Worm (Caenorhabditis elegans) whole organism, mixed stage, embryonic: ENCODE measurements around the gene T26A8.3.
A peak's percentile ranks its signal among the peaks of the same experiment; 100 is the strongest.

Source experiments
- blmp-1 ChIP-seq: fragments of 150-350 bp; optimal IDR thresholded peaks from 2 replicates; lab custom pipeline; 2014; ENCODE audit warnings: missing biosample characterization, missing genetic modification characterization
- ceh-39 ChIP-seq: fragments of 150-350 bp; optimal IDR thresholded peaks from 2 replicates; lab custom pipeline; 2014; ENCODE audit warnings: missing biosample characterization, missing genetic modification characterization
- cnd-1 ChIP-seq: fragments of 200-800 bp; sonication (Bioruptor generic); optimal IDR thresholded peaks from 2 replicates; lab custom pipeline; 2018; ENCODE audit warnings: mild to moderate bottlenecking, missing genetic modification characterization, missing compliant biosample characterization
- elt-1 ChIP-seq: sonication (generic microtip); optimal IDR thresholded peaks from 2 replicates; lab custom pipeline; 2017; ENCODE audit warnings: missing genetic modification characterization, mild to moderate bottlenecking, missing compliant biosample characterization, antibody characterized with exemption, moderate library complexity, borderline replicate concordance; ENCODE audit not compliant: insufficient read depth
- flh-1 ChIP-seq: fragments of 200-800 bp; sonication (Bioruptor generic); optimal IDR thresholded peaks from 2 replicates; lab custom pipeline; 2018; ENCODE audit warnings: mild to moderate bottlenecking, missing genetic modification characterization, moderate library complexity, missing compliant biosample characterization
- lsy-2 ChIP-seq: fragments of 150-350 bp; optimal IDR thresholded peaks from 2 replicates; lab custom pipeline; 2014; ENCODE audit warnings: missing biosample characterization, missing genetic modification characterization
- nhr-12 ChIP-seq: fragments of 150-350 bp; optimal IDR thresholded peaks from 2 replicates; lab custom pipeline; 2014; ENCODE audit warnings: missing biosample characterization, missing genetic modification characterization
- nhr-237 ChIP-seq: fragments of 150-350 bp; optimal IDR thresholded peaks from 2 replicates; lab custom pipeline; 2014; ENCODE audit warnings: missing biosample characterization, missing genetic modification characterization
- pha-4 ChIP-seq: fragments of 150-350 bp; optimal IDR thresholded peaks from 2 replicates; lab custom pipeline; 2018; ENCODE audit warnings: missing biosample characterization, missing genetic modification reagents, missing genetic modification characterization
- snpc-4 ChIP-seq: fragments of 150-350 bp; optimal IDR thresholded peaks from 2 replicates; lab custom pipeline; 2014; ENCODE audit warnings: missing biosample characterization, missing genetic modification characterization
- unc-120 ChIP-seq: sonication (generic microtip); optimal IDR thresholded peaks from 2 replicates; lab custom pipeline; 2017; ENCODE audit warnings: missing genetic modification characterization, missing compliant biosample characterization; ENCODE audit not compliant: poor library complexity, severe bottlenecking
- unc-39 ChIP-seq: fragments of 150-350 bp; optimal IDR thresholded peaks from 2 replicates; lab custom pipeline; 2014; ENCODE audit warnings: missing biosample characterization, missing genetic modification characterization
- unc-62 ChIP-seq: fragments of 150-350 bp; optimal IDR thresholded peaks from 2 replicates; lab custom pipeline; 2014; ENCODE audit warnings: missing biosample characterization, missing genetic modification reagents, missing genetic modification characterization
- ztf-11 ChIP-seq: fragments of 150-350 bp; optimal IDR thresholded peaks from 2 replicates; lab custom pipeline; 2014; ENCODE audit warnings: missing biosample characterization, missing genetic modification characterization

ce11 chrIV:8428492-8428891 is 2.1 kb upstream of the T26A8.3 start:
- TF ChIP-seq flh-1 (GFP tag; lab: Kevin White, UChicago) (no peak), nhr-12 (no peak), nhr-237 (tag; lab: Kevin White, UChicago) (no peak), pha-4 (tag; lab: Kevin White, UChicago) (peak; percentile 30), blmp-1 (tag; lab: Kevin White, UChicago) (no peak), lsy-2 (tag; lab: Kevin White, UChicago) (peak; percentile 78), unc-39 (tag; lab: Kevin White, UChicago) (no peak), unc-120 (no peak), unc-62 (GFP tag; lab: Kevin White, UChicago) (no peak), cnd-1 (peak; percentile 28), ztf-11 (tag; lab: Kevin White, UChicago) (no peak), elt-1 (tag; lab: Kevin White, UChicago) (no peak), snpc-4 (tag; lab: Kevin White, UChicago) (no peak), ceh-39 (tag; lab: Kevin White, UChicago) (no peak)
